Worm (Caenorhabditis elegans) whole organism, L2 larva: ENCODE data around the gene sbds-1.

Source experiments
- Y55F3AM.14 ChIP-seq: fragments of 200-800 bp; sonication (Bioruptor generic); optimal IDR thresholded peaks from 2 replicates; lab custom pipeline; 2018; ENCODE audit warnings: mild to moderate bottlenecking, missing genetic modification characterization, missing compliant biosample characterization
- blmp-1 ChIP-seq: sonication (generic microtip); optimal IDR thresholded peaks from 2 replicates; lab custom pipeline; 2017; ENCODE audit warnings: missing genetic modification characterization, mild to moderate bottlenecking, missing compliant biosample characterization, antibody characterized with exemption, moderate library complexity; ENCODE audit not compliant: insufficient read depth
- ceh-82 ChIP-seq: fragments of 150-350 bp; optimal IDR thresholded peaks from 2 replicates; lab custom pipeline; 2014; ENCODE audit warnings: missing biosample characterization, missing genetic modification characterization
- dmd-4 ChIP-seq: sonication (generic microtip); optimal IDR thresholded peaks from 2 replicates; lab custom pipeline; 2017; ENCODE audit warnings: missing biosample characterization, missing genetic modification characterization
- egl-27 ChIP-seq: sonication (generic microtip); optimal IDR thresholded peaks from 3 replicates; lab custom pipeline; 2017; ENCODE audit warnings: missing biosample characterization, missing genetic modification reagents, missing genetic modification characterization
- elt-3 ChIP-seq: sonication (generic microtip); optimal IDR thresholded peaks from 2 replicates; lab custom pipeline; 2017; ENCODE audit warnings: missing biosample characterization, missing genetic modification characterization
- gmeb-1 ChIP-seq: fragments of 150-350 bp; optimal IDR thresholded peaks from 2 replicates; lab custom pipeline; 2014; ENCODE audit warnings: missing biosample characterization, missing genetic modification characterization
- mab-5 ChIP-seq: fragments of 150-350 bp; optimal IDR thresholded peaks from 2 replicates; lab custom pipeline; 2014; ENCODE audit warnings: missing biosample characterization, missing genetic modification characterization
- mdl-1 ChIP-seq, 2 experiments: fragments of 150-350 bp in 1 of 2; sonication (generic microtip) in 1 of 2; optimal IDR thresholded peaks; 2 replicates each; lab custom pipeline; 2017; ENCODE audit warnings: missing biosample characterization in 2 of 2, missing genetic modification characterization in 2 of 2
- nhr-10 ChIP-seq: sonication (generic microtip); optimal IDR thresholded peaks from 2 replicates; lab custom pipeline; 2017; ENCODE audit warnings: missing biosample characterization, missing genetic modification characterization
- nhr-12 ChIP-seq: fragments of 150-350 bp; optimal IDR thresholded peaks from 2 replicates; lab custom pipeline; 2014; ENCODE audit warnings: missing biosample characterization, missing genetic modification characterization
- nhr-21 ChIP-seq: fragments of 150-350 bp; optimal IDR thresholded peaks from 2 replicates; lab custom pipeline; 2014; ENCODE audit warnings: missing biosample characterization, missing genetic modification characterization
- nhr-237 ChIP-seq: fragments of 150-350 bp; optimal IDR thresholded peaks from 2 replicates; lab custom pipeline; 2014; ENCODE audit warnings: missing biosample characterization, missing genetic modification characterization
- sem-4 ChIP-seq: fragments of 150-350 bp; optimal IDR thresholded peaks from 2 replicates; lab custom pipeline; 2014; ENCODE audit warnings: missing biosample characterization, missing genetic modification reagents, missing genetic modification characterization
- sma-9 ChIP-seq, 2 experiments: fragments of 150-350 bp in 1 of 2; sonication (generic microtip) in 1 of 2; optimal IDR thresholded peaks; 2 replicates each; lab custom pipeline; 2014 to 2016; ENCODE audit warnings: missing genetic modification characterization in 2 of 2, mild to moderate bottlenecking in 1 of 2, missing biosample characterization in 1 of 2, missing compliant biosample characterization in 1 of 2, missing genetic modification reagents in 1 of 2, moderate library complexity in 1 of 2
- unc-55 ChIP-seq: fragments of 150-350 bp; sonication (generic microtip); optimal IDR thresholded peaks from 3 replicates; lab custom pipeline; 2014; ENCODE audit warnings: missing biosample characterization, missing genetic modification reagents, missing genetic modification characterization
- ztf-1 ChIP-seq: fragments of 200-800 bp; sonication (Bioruptor generic); conservative IDR thresholded peaks from 2 replicates; pipeline ENCODE4 v1.3.6; 2022; ENCODE audit warnings: missing genetic modification characterization, missing compliant biosample characterization
- ztf-11 ChIP-seq: sonication (generic microtip); optimal IDR thresholded peaks from 2 replicates; lab custom pipeline; 2017; ENCODE audit warnings: missing biosample characterization, missing genetic modification characterization

sbds-1 gene

DNA sequence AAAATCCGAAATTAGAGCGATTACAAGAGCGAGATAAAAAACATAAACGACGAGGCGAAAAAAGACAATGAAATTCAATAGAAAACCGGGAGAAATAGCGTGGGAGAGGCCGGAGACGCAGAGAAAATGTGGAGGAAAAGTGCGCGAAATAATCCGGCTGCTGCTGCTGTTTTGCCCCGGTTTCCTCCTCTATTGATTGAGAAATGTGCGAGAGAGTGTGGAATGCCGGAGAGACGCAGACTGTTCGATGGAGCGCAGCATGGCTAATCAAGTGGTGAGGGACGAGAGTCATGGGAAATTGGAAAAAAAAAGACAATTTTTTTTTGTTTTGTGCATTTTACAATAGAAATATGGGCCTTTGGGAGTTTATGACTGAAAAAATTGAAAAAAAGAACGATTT lies 40.1 kb downstream of the sbds-1 start (continued):
- TF ChIP-seq ceh-82 (tag; lab: Kevin White, UChicago) (no peak), ztf-11 (tag; lab: Kevin White, UChicago) (no peak), mdl-1 (tag; optimal IDR thresholded peaks at IDR 0.05; lab: Kevin White, UChicago) (peak; percentile 38 to 55), nhr-237 (tag; lab: Kevin White, UChicago) (no peak), nhr-10 (tag; lab: Kevin White, UChicago) (no peak), nhr-21 (tag; lab: Kevin White, UChicago) (no peak), elt-3 (tag; lab: Kevin White, UChicago) (no peak)

DNA sequence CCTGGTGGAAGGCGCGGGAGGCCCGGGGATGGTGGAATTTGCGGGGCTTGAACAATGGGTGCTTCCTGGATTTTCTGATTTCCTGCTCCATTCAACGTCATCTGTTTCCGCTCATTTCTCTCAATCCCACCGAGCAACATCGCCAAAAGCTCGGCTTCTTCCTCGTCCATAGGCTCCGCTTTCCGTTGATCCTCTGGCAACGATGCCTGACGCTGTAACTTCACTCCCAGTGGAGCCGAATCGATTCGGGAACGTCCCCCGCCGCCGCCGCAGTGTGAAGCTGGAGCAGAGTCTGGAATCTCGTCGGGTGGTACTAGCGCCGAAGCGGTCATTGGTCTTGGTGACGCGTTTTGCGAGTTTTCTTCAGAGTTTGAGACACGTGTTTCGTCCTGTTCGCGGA lies 42.8 kb downstream of the sbds-1 start:
- TF ChIP-seq unc-55 (GFP tag; lab: Kevin White, UChicago) (no peak), Y55F3AM.14 (GFP tag; lab: Kevin White, UChicago) (peak; percentile 7)

DNA sequence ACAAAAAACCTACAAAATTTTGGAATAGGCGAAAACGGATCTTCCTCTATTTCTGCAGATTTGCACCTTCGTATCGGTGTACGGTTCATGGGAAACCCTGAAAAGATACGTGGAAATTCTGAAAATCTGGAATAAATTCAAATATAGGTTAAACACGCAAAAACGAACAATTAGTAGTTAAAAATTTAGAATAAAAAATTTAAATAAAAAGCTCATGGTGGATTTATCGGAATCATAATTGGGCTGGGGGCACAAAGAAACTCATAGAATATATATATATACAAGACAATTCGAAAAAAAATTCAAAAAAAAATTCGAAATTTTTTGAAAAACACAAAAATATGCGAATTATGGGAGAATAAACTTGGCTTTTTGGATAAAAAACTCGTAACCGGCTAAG lies 51.2 kb downstream of the sbds-1 start, which contains the start of gene helq-1:
Gene helq-1, minus strand, starts transcription at position 101 of the 400 bp plus-strand sequence.
- TF ChIP-seq dmd-4 (tag; lab: Kevin White, UChicago) (no peak), ztf-1 (GFP tag; lab: Robert Waterston, UW) (no peak), sma-9 (GFP tag; optimal IDR thresholded peaks at IDR 0.05; lab: Kevin White, UChicago) (no peak), sma-9 (tag; optimal IDR thresholded peaks at IDR 0.05; lab: Kevin White, UChicago) (no peak), mab-5 (tag; lab: Kevin White, UChicago) (no peak), blmp-1 (tag; lab: Kevin White, UChicago) (no peak), gmeb-1 (tag; lab: Kevin White, UChicago) (no peak), sem-4 (tag; lab: Kevin White, UChicago) (no peak), nhr-237 (tag; lab: Kevin White, UChicago) (no peak), egl-27 (tag; lab: Kevin White, UChicago) (no peak), nhr-12 (tag; lab: Kevin White, UChicago) (no peak), Y55F3AM.14 (GFP tag; lab: Kevin White, UChicago) (no peak)
